Worm (Caenorhabditis elegans) whole organism, L4 larva: ENCODE results near the gene ttr-51.

ENCODE experiments used
- D1046.2 ChIP-seq: fragments of 200-800 bp; sonication (Bioruptor generic); IDR thresholded peaks from 2 replicates; pipeline ENCODE4 v1.3.6; 2022; ENCODE audit warnings: missing genetic modification characterization, missing compliant biosample characterization
- T26A8.4 ChIP-seq: fragments of 200-800 bp; sonication (Bioruptor generic); IDR thresholded peaks from 2 replicates; pipeline ENCODE4 v1.3.6; 2022; ENCODE audit warnings: missing genetic modification characterization, missing compliant biosample characterization
- Y48G9A.11 ChIP-seq: fragments of 200-800 bp; sonication (Bioruptor generic); IDR thresholded peaks from 2 replicates; pipeline ENCODE4 v1.3.6; 2022; ENCODE audit warnings: missing genetic modification reagents, missing genetic modification characterization, missing compliant biosample characterization
- Y5F2A.4 ChIP-seq: fragments of 200-800 bp; sonication (Bioruptor generic); optimal IDR thresholded peaks from 2 replicates; lab custom pipeline; 2018; ENCODE audit warnings: mild to moderate bottlenecking, missing genetic modification characterization, missing compliant biosample characterization
- ZK546.5 ChIP-seq, 2 experiments: sonication (generic microtip); optimal IDR thresholded peaks; 2 replicates each; lab custom pipeline; 2017; ENCODE audit warnings: missing biosample characterization in 2 of 2, missing genetic modification characterization in 2 of 2
- aha-1 ChIP-seq: fragments of 150-350 bp; peaks from one replicate; lab custom pipeline; 2014; ENCODE audit warnings: missing biosample characterization, missing genetic modification characterization
- ama-1 ChIP-seq: fragments of 150-350 bp; optimal IDR thresholded peaks from 2 replicates; lab custom pipeline; 2014; ENCODE audit warnings: inconsistent platforms, mixed read lengths
- arid-1 ChIP-seq: fragments of 200-800 bp; sonication (Bioruptor generic); conservative IDR thresholded peaks from 2 replicates; pipeline ENCODE4 v1.3.6; 2022; ENCODE audit warnings: missing genetic modification reagents, missing genetic modification characterization, missing compliant biosample characterization
- ceh-20 ChIP-seq: fragments of 200-800 bp; sonication (Bioruptor generic); IDR thresholded peaks from 2 replicates; pipeline ENCODE4 v1.3.6; 2022; ENCODE audit warnings: missing genetic modification reagents, missing genetic modification characterization, missing compliant biosample characterization
- ceh-28 ChIP-seq: fragments of 150-350 bp; optimal IDR thresholded peaks from 2 replicates; lab custom pipeline; 2014; ENCODE audit warnings: missing biosample characterization, missing genetic modification reagents, missing genetic modification characterization
- ceh-62 ChIP-seq: sonication (generic microtip); optimal IDR thresholded peaks from 2 replicates; lab custom pipeline; 2017; ENCODE audit warnings: missing biosample characterization, missing genetic modification characterization
- ces-1 ChIP-seq: fragments of 150-350 bp; sonication (generic microtip); optimal IDR thresholded peaks from 4 replicates; lab custom pipeline; 2014; ENCODE audit warnings: missing biosample characterization, missing genetic modification reagents, missing genetic modification characterization
- cey-2 ChIP-seq: sonication (generic microtip); optimal IDR thresholded peaks from 3 replicates; lab custom pipeline; 2017; ENCODE audit warnings: missing genetic modification characterization, mild to moderate bottlenecking, missing compliant biosample characterization, antibody characterized with exemption, borderline replicate concordance; ENCODE audit not compliant: insufficient read depth
- dmd-8 ChIP-seq: fragments of 200-800 bp; sonication (Bioruptor generic); IDR thresholded peaks from 2 replicates; pipeline ENCODE4 v1.3.6; 2022; ENCODE audit warnings: missing genetic modification characterization, missing compliant biosample characterization
- dpl-1 ChIP-seq: fragments of 150-350 bp; optimal IDR thresholded peaks from 2 replicates; lab custom pipeline; 2014; ENCODE audit warnings: missing biosample characterization, missing genetic modification reagents, missing genetic modification characterization
- dve-1 ChIP-seq: sonication (generic microtip); optimal IDR thresholded peaks from 2 replicates; lab custom pipeline; 2017; ENCODE audit warnings: antibody characterized with exemption, mild to moderate bottlenecking, missing genetic modification characterization, missing compliant biosample characterization; ENCODE audit not compliant: insufficient read depth
- fkh-10 ChIP-seq: fragments of 150-350 bp; optimal IDR thresholded peaks from 2 replicates; lab custom pipeline; 2014; ENCODE audit warnings: missing biosample characterization, missing genetic modification reagents, missing genetic modification characterization
- gei-8 ChIP-seq: fragments of 200-800 bp; sonication (Bioruptor generic); optimal IDR thresholded peaks from 2 replicates; lab custom pipeline; 2018; ENCODE audit warnings: mild to moderate bottlenecking, missing genetic modification characterization, missing compliant biosample characterization
- hif-1 ChIP-seq, 2 experiments: sonication (generic microtip); optimal IDR thresholded peaks; 2 replicates each; lab custom pipeline; 2016 to 2017; ENCODE audit warnings: missing compliant biosample characterization in 2 of 2, missing genetic modification characterization in 2 of 2, missing genetic modification reagents in 2 of 2, missing genotype in 2 of 2, mild to moderate bottlenecking in 1 of 2
- lin-38 ChIP-seq: fragments of 200-800 bp; sonication (Bioruptor generic); IDR thresholded peaks from 2 replicates; pipeline ENCODE4 v1.3.6; 2022; ENCODE audit warnings: missing genetic modification reagents, missing genetic modification characterization, missing compliant biosample characterization
- lsy-2 ChIP-seq, 2 experiments: fragments of 150-350 bp in 1 of 2; sonication (generic microtip) in 1 of 2; optimal IDR thresholded peaks; 2 replicates each; lab custom pipeline; 2014 to 2017; ENCODE audit warnings: missing biosample characterization in 2 of 2, missing genetic modification characterization in 2 of 2
- mep-1 ChIP-seq: fragments of 150-350 bp; sonication (generic microtip); optimal IDR thresholded peaks from 3 replicates; lab custom pipeline; 2014; ENCODE audit warnings: missing biosample characterization, missing genetic modification characterization
- mes-2 ChIP-seq: sonication (generic microtip); optimal IDR thresholded peaks from 2 replicates; lab custom pipeline; 2016; ENCODE audit warnings: missing genotype, mild to moderate bottlenecking, missing genetic modification characterization, missing compliant biosample characterization; ENCODE audit not compliant: poor library complexity, severe bottlenecking
- mxl-3 ChIP-seq: fragments of 200-800 bp; sonication (Bioruptor generic); optimal IDR thresholded peaks from 2 replicates; lab custom pipeline; 2018; ENCODE audit warnings: mild to moderate bottlenecking, missing genetic modification characterization, missing compliant biosample characterization
- nhr-10 ChIP-seq: fragments of 150-350 bp; optimal IDR thresholded peaks from 2 replicates; lab custom pipeline; 2014; ENCODE audit warnings: missing biosample characterization, missing genetic modification characterization
- nhr-102 ChIP-seq: sonication (generic microtip); optimal IDR thresholded peaks from 2 replicates; lab custom pipeline; 2016; ENCODE audit warnings: mild to moderate bottlenecking, missing genetic modification characterization, moderate library complexity, missing compliant biosample characterization
- nhr-11 ChIP-seq: fragments of 150-350 bp; optimal IDR thresholded peaks from 2 replicates; lab custom pipeline; 2014; ENCODE audit warnings: missing biosample characterization, missing genetic modification characterization
- nhr-237 ChIP-seq: sonication (generic microtip); optimal IDR thresholded peaks from 2 replicates; lab custom pipeline; 2017; ENCODE audit warnings: missing biosample characterization, missing genetic modification characterization
- nhr-25 ChIP-seq: sonication (generic microtip); optimal IDR thresholded peaks from 2 replicates; lab custom pipeline; 2017; ENCODE audit warnings: missing genetic modification characterization, mild to moderate bottlenecking, missing compliant biosample characterization, antibody characterized with exemption, moderate library complexity, borderline replicate concordance; ENCODE audit not compliant: insufficient read depth
- nhr-41 ChIP-seq: fragments of 200-800 bp; sonication (Bioruptor generic); IDR thresholded peaks from 2 replicates; pipeline ENCODE4 v1.3.6; 2022; ENCODE audit warnings: missing genetic modification reagents, missing genetic modification characterization, missing compliant biosample characterization
- nhr-42 ChIP-seq: fragments of 200-800 bp; sonication (Bioruptor generic); IDR thresholded peaks from 2 replicates; pipeline ENCODE4 v1.3.6; 2022; ENCODE audit warnings: missing genetic modification characterization, missing compliant biosample characterization
- nhr-48 ChIP-seq: sonication (generic microtip); optimal IDR thresholded peaks from 2 replicates; lab custom pipeline; 2016; ENCODE audit warnings: mild to moderate bottlenecking, missing genetic modification characterization, missing compliant biosample characterization
- pha-4 ChIP-seq, 2 experiments: fragments of 150-350 bp in 1 of 2; fragments of 200-800 bp in 1 of 2; sonication (Bioruptor generic) in 1 of 2; IDR thresholded peaks in 1 of 2; optimal IDR thresholded peaks in 1 of 2; 2 replicates each; pipeline versions ENCODE4 v1.3.6 to Lab custom; 2014 to 2022; ENCODE audit warnings: missing genetic modification characterization in 2 of 2, missing genetic modification reagents in 2 of 2, missing biosample characterization in 1 of 2, missing compliant biosample characterization in 1 of 2
- rbr-2 ChIP-seq: sonication (generic microtip); optimal IDR thresholded peaks from 2 replicates; lab custom pipeline; 2016; ENCODE audit warnings: missing genotype, missing genetic modification characterization, missing compliant biosample characterization
- sdz-12 ChIP-seq: fragments of 200-800 bp; sonication (Bioruptor generic); optimal IDR thresholded peaks from 2 replicates; lab custom pipeline; 2018; ENCODE audit warnings: mild to moderate bottlenecking, missing genetic modification characterization, missing compliant biosample characterization
- snpc-1.2 ChIP-seq: fragments of 200-800 bp; sonication (Bioruptor generic); IDR thresholded peaks from 2 replicates; pipeline ENCODE4 v1.3.6; 2022; ENCODE audit warnings: missing genetic modification reagents, missing genetic modification characterization, missing compliant biosample characterization
- snpc-4 ChIP-seq: fragments of 150-350 bp; optimal IDR thresholded peaks from 2 replicates; lab custom pipeline; 2014; ENCODE audit warnings: missing biosample characterization, missing genetic modification characterization
- tag-97 ChIP-seq: fragments of 200-800 bp; sonication (Bioruptor generic); IDR thresholded peaks from 2 replicates; pipeline ENCODE4 v1.3.6; 2022; ENCODE audit warnings: missing genetic modification characterization, missing compliant biosample characterization
- unc-62 ChIP-seq, 3 experiments: fragments of 150-350 bp in 1 of 3; sonication (generic microtip); optimal IDR thresholded peaks in 2 of 3; peaks in 1 of 3; 1 replicate in 1 of 3; 2 replicates in 2 of 3; lab custom pipeline; 2014 to 2017; ENCODE audit warnings: missing biosample characterization in 3 of 3, missing genetic modification characterization in 3 of 3, missing genetic modification reagents in 3 of 3, missing genotype in 1 of 3
- zfp-3 ChIP-seq: fragments of 200-800 bp; sonication (Bioruptor generic); conservative IDR thresholded peaks from 2 replicates; pipeline ENCODE4 v1.3.6; 2022; ENCODE audit warnings: missing genetic modification reagents, missing genetic modification characterization, missing compliant biosample characterization
- ztf-11 ChIP-seq: fragments of 150-350 bp; optimal IDR thresholded peaks from 2 replicates; lab custom pipeline; 2014; ENCODE audit warnings: missing biosample characterization, missing genetic modification characterization

Gene ttr-51

ce11 chrIV:13297746-13298145 lies 45.6 kb upstream of the ttr-51 start, which contains the start of the genes Y67H2A.2 and micu-1 (continued):
- no peak for TF ChIP-seq Y5F2A.4 (GFP tag; lab: Kevin White, UChicago)
- no peak for TF ChIP-seq dmd-8 (GFP tag; lab: Robert Waterston, UW)
- TF ChIP-seq Y48G9A.11 (GFP tag; lab: Robert Waterston, UW): no peak
- TF ChIP-seq sdz-12 (GFP tag; lab: Kevin White, UChicago): no peak
- no peak for TF ChIP-seq snpc-4 (tag; lab: Kevin White, UChicago)
- TF ChIP-seq D1046.2 (GFP tag; lab: Robert Waterston, UW): no peak
- TF ChIP-seq nhr-102: peak; percentile 45
- TF ChIP-seq gei-8: no peak

ce11 chrIV:13290239-13290638 lies 38.1 kb upstream of the ttr-51 start:
- TF ChIP-seq D1046.2 (GFP tag; lab: Robert Waterston, UW) (no peak), snpc-1.2 (GFP tag; lab: Robert Waterston, UW) (0 out of 2 replicates have a peak, but pooled peaks have one; percentile 7)

ce11 chrIV:13289321-13289720 lies 37.2 kb upstream of the ttr-51 start, which contains the start of gene Y67H2A.10:
Gene Y67H2A.10, minus strand, starts transcription at chrIV:13289504.
- TF ChIP-seq ces-1 (no peak), nhr-42 (GFP tag; lab: Robert Waterston, UW) (no peak), lin-38 (peak; percentile 37; the same call in 1 of the 2 replicates), dpl-1 (GFP tag; lab: Kevin White, UChicago) (peak; percentile 44), hif-1 (tag; optimal IDR thresholded peaks at IDR 0.05; lab: Kevin White, UChicago) (peak in 1 of 2 experiments; percentile 64), mes-2 (tag; lab: Kevin White, UChicago) (peak; percentile 90), dve-1 (tag; lab: Kevin White, UChicago) (peak; percentile 8), aha-1 (tag; lab: Kevin White, UChicago) (peak; percentile 31), lsy-2 (tag; optimal IDR thresholded peaks at IDR 0.05; lab: Kevin White, UChicago) (peak in 1 of 2 experiments; percentile 45), pha-4 (GFP tag; IDR thresholded peaks at IDR 0.05; lab: Robert Waterston, UW) (no peak), pha-4 (tag; optimal IDR thresholded peaks at IDR 0.05; lab: Kevin White, UChicago) (no peak), nhr-102 (no peak), mep-1 (tag; lab: Kevin White, UChicago) (peak; percentile 11), ama-1 (lab: Kevin White, UChicago) (no peak), nhr-41 (GFP tag; lab: Robert Waterston, UW) (no peak)

ce11 chrIV:13282778-13283177 lies 30.7 kb upstream of the ttr-51 start, which contains the start of gene cpsf-3:
Gene cpsf-3, minus strand, starts transcription at chrIV:13282878.
- TF ChIP-seq unc-62 (GFP tag; optimal IDR thresholded peaks at IDR 0.05 in 1 of 2; lab: Kevin White, UChicago): peak in 1 of 2 experiments; percentile 22
- TF ChIP-seq unc-62 (tag; optimal IDR thresholded peaks at IDR 0.05; lab: Kevin White, UChicago): no peak
- TF ChIP-seq nhr-237 (tag; lab: Kevin White, UChicago): no peak

ce11 chrIV:13272494-13272893 lies 20.4 kb upstream of the ttr-51 start, which contains the start of gene unc-26:
Gene unc-26, minus strand, starts transcription at chrIV:13272516.
- no peak for TF ChIP-seq gei-8
- TF ChIP-seq nhr-11 (tag; lab: Kevin White, UChicago): no peak
- no peak for TF ChIP-seq nhr-10 (tag; lab: Kevin White, UChicago)
- TF ChIP-seq D1046.2 (GFP tag; lab: Robert Waterston, UW): no peak
- TF ChIP-seq lsy-2 (tag; optimal IDR thresholded peaks at IDR 0.05; lab: Kevin White, UChicago): peak in 1 of 2 experiments; percentile 53
- TF ChIP-seq ZK546.5 (tag; optimal IDR thresholded peaks at IDR 0.05; lab: Kevin White, UChicago): no peak
- no peak for TF ChIP-seq aha-1 (tag; lab: Kevin White, UChicago)
- no peak for TF ChIP-seq nhr-25 (tag; lab: Kevin White, UChicago)
- TF ChIP-seq tag-97 (GFP tag; lab: Robert Waterston, UW): no peak
- no peak for TF ChIP-seq nhr-42 (GFP tag; lab: Robert Waterston, UW)
- TF ChIP-seq ceh-62 (tag; lab: Kevin White, UChicago): no peak
- TF ChIP-seq mxl-3 (GFP tag; lab: Kevin White, UChicago): no peak
- TF ChIP-seq zfp-3 (GFP tag; lab: Robert Waterston, UW): no peak
- no peak for TF ChIP-seq dpl-1 (GFP tag; lab: Kevin White, UChicago)
- TF ChIP-seq rbr-2 (tag; lab: Kevin White, UChicago): peak; percentile 53
- TF ChIP-seq fkh-10 (GFP tag; lab: Kevin White, UChicago): no peak
- TF ChIP-seq ceh-28: no peak
- no peak for TF ChIP-seq ceh-20 (GFP tag; lab: Robert Waterston, UW)
- TF ChIP-seq cey-2 (tag; lab: Kevin White, UChicago): no peak
- no peak for TF ChIP-seq arid-1 (GFP tag; lab: Robert Waterston, UW)
- no peak for TF ChIP-seq nhr-102
- TF ChIP-seq nhr-48: no peak
- no peak for TF ChIP-seq ztf-11 (tag; lab: Kevin White, UChicago)
- peak; percentile 12; the same call in 1 of the 2 replicates for TF ChIP-seq lin-38
- TF ChIP-seq T26A8.4 (GFP tag; lab: Robert Waterston, UW): no peak
